Worm (Caenorhabditis elegans): ENCODE results near the gene cox-14.

ce11 chrIII:10196796-10197195 lies 21.9 kb upstream of the cox-14 start:
- no peak for TF ChIP-seq tbx-2 (tag; optimal IDR thresholded peaks at IDR 0.05)
- no peak for TF ChIP-seq nhr-84 (tag; optimal IDR thresholded peaks at IDR 0.05)
- TF ChIP-seq efl-1 (optimal IDR thresholded peaks at IDR 0.05): no peak
- TF ChIP-seq efl-1 (GFP tag; optimal IDR thresholded peaks at IDR 0.05 in 1 of 2): no peak
- TF ChIP-seq unc-98 (GFP tag; IDR thresholded peaks at IDR 0.05): no peak
- TF ChIP-seq hlh-17 (GFP tag; optimal IDR thresholded peaks at IDR 0.05; ENCODE audit: borderline replicate concordance): no peak
- TF ChIP-seq jun-1 (tag; optimal IDR thresholded peaks at IDR 0.05): no peak
- TF ChIP-seq blmp-1 (tag; optimal IDR thresholded peaks at IDR 0.05): no peak
